Worm (Caenorhabditis elegans) whole organism, late embryonic: ENCODE measurements around the gene C17G1.5.

Experiments
- K09A11.1 ChIP-seq: sonication (generic microtip); optimal IDR thresholded peaks from 2 replicates; lab custom pipeline; 2017; ENCODE audit warnings: antibody characterized with exemption, mild to moderate bottlenecking, missing genetic modification characterization, missing compliant biosample characterization; ENCODE audit not compliant: insufficient read depth
- ahr-1 ChIP-seq: sonication (generic microtip); optimal IDR thresholded peaks from 2 replicates; lab custom pipeline; 2016; ENCODE audit warnings: missing genetic modification characterization, missing compliant biosample characterization
- ceh-19 ChIP-seq: fragments of 200-800 bp; sonication (Bioruptor generic); optimal IDR thresholded peaks from 2 replicates; lab custom pipeline; 2018; ENCODE audit warnings: mild to moderate bottlenecking, missing genetic modification characterization, missing compliant biosample characterization
- dmd-4 ChIP-seq: sonication (generic microtip); optimal IDR thresholded peaks from 2 replicates; lab custom pipeline; 2016; ENCODE audit warnings: borderline replicate concordance, missing genetic modification characterization, missing compliant biosample characterization
- ets-4 ChIP-seq: sonication (generic microtip); optimal IDR thresholded peaks from 2 replicates; lab custom pipeline; 2016; ENCODE audit warnings: missing genetic modification characterization, missing compliant biosample characterization
- hlh-15 ChIP-seq: sonication (generic microtip); optimal IDR thresholded peaks from 2 replicates; lab custom pipeline; 2016; ENCODE audit warnings: missing genetic modification characterization, missing compliant biosample characterization
- lin-11 ChIP-seq: fragments of 200-800 bp; sonication (Bioruptor generic); optimal IDR thresholded peaks from 2 replicates; lab custom pipeline; 2018; ENCODE audit warnings: mild to moderate bottlenecking, missing genetic modification characterization, missing compliant biosample characterization
- pax-1 ChIP-seq: fragments of 150-350 bp; optimal IDR thresholded peaks from 2 replicates; lab custom pipeline; 2014; ENCODE audit warnings: missing biosample characterization, missing genetic modification characterization
- pha-4 ChIP-seq: fragments of 150-350 bp; optimal IDR thresholded peaks from 2 replicates; lab custom pipeline; 2018; ENCODE audit warnings: missing biosample characterization, missing genetic modification reagents, missing genetic modification characterization
- pqm-1 ChIP-seq: sonication (generic microtip); optimal IDR thresholded peaks from 2 replicates; lab custom pipeline; 2016; ENCODE audit warnings: missing genetic modification characterization, missing compliant biosample characterization
- syd-9 ChIP-seq: sonication (generic microtip); optimal IDR thresholded peaks from 2 replicates; lab custom pipeline; 2016; ENCODE audit warnings: mild to moderate bottlenecking, missing genetic modification characterization, moderate library complexity, missing compliant biosample characterization
- tbx-2 ChIP-seq: sonication (generic microtip); optimal IDR thresholded peaks from 2 replicates; lab custom pipeline; 2016; ENCODE audit warnings: missing genetic modification characterization, missing compliant biosample characterization
- ttx-3 ChIP-seq: sonication (generic microtip); optimal IDR thresholded peaks from 2 replicates; lab custom pipeline; 2016; ENCODE audit warnings: missing genetic modification reagents, missing genetic modification characterization, missing compliant biosample characterization

DNA sequence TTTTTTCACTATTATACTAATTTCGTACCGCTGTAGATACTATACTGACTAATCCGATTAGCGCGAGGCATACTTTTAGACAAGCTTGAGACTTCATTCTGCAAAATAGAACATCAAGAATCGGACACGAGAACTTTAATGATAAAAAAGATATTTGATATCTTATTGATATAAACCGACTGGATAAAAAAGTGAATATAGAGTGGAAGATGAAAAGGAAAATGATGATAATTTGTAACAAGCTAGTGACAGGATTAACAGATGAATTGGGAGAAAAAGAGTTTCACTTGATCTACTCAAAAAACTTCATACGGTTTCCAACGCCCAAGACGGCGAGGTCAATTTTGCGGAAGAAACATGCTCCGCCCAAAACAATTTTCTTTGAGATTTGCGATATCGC lies 10.4 kb downstream of the C17G1.5 start, which contains the start of gene nas-37:
- TF ChIP-seq pqm-1 (tag; lab: Kevin White, UChicago) (no peak), ttx-3 (tag; lab: Kevin White, UChicago) (no peak), hlh-15 (tag; lab: Kevin White, UChicago) (no peak), pha-4 (no peak), ceh-19 (GFP tag; lab: Kevin White, UChicago) (no peak), lin-11 (tag; lab: Kevin White, UChicago) (no peak), ahr-1 (tag; lab: Kevin White, UChicago) (no peak), K09A11.1 (tag; lab: Kevin White, UChicago) (no peak), tbx-2 (tag; lab: Kevin White, UChicago) (no peak), dmd-4 (tag; lab: Kevin White, UChicago) (no peak), pax-1 (tag; lab: Kevin White, UChicago) (no peak), ets-4 (tag; lab: Kevin White, UChicago) (no peak), syd-9 (tag; lab: Kevin White, UChicago) (no peak)
